Worm (Caenorhabditis elegans): Measurements from ENCODE around the gene nuaf-1.

The nuaf-1 gene

ce11 chrV:13568533-13568932, at the start of gene nuaf-1, which contains the start of gene bir-2:
Gene nuaf-1 (minus strand): TSS chrV:13568630.
Gene bir-2 (plus strand): TSS chrV:13568850.
- TF ChIP-seq dpl-1 (GFP tag; optimal IDR thresholded peaks at IDR 0.05) (peak; percentile 81), arid-1 (GFP tag; conservative IDR thresholded peaks at IDR 0.05) (no peak), spr-3 (GFP tag; optimal IDR thresholded peaks at IDR 0.05) (no peak), nhr-11 (tag; optimal IDR thresholded peaks at IDR 0.05) (no peak), hlh-30 (tag; optimal IDR thresholded peaks at IDR 0.05; ENCODE audit: insufficient read depth) (peak; percentile 51), ZK337.2 (GFP tag; IDR thresholded peaks at IDR 0.05) (no peak), ztf-7 (tag; optimal IDR thresholded peaks at IDR 0.05) (no peak), nhr-42 (GFP tag; IDR thresholded peaks at IDR 0.05) (no peak), mep-1 (tag; optimal IDR thresholded peaks at IDR 0.05) (peak; percentile 53), tra-1 (GFP tag; IDR thresholded peaks at IDR 0.05) (no peak), D1046.2 (GFP tag; IDR thresholded peaks at IDR 0.05) (no peak), snpc-1.2 (GFP tag; IDR thresholded peaks at IDR 0.05) (0 out of 2 replicates have a peak, but pooled peaks have one; percentile 37), attf-4 (tag; optimal IDR thresholded peaks at IDR 0.05) (no peak), aha-1 (tag) (peak; percentile 86), skn-1 (tag; optimal IDR thresholded peaks at IDR 0.05) (no peak), ztf-11 (tag; optimal IDR thresholded peaks at IDR 0.05) (no peak), snpc-4 (tag; optimal IDR thresholded peaks at IDR 0.05) (no peak), nhr-6 (tag; optimal IDR thresholded peaks at IDR 0.05) (peak; percentile 90), Y48G9A.11 (GFP tag; IDR thresholded peaks at IDR 0.05) (no peak), nhr-10 (tag; optimal IDR thresholded peaks at IDR 0.05) (no peak), T26A8.4 (GFP tag; IDR thresholded peaks at IDR 0.05) (no peak), ama-1 (optimal IDR thresholded peaks at IDR 0.05) (no peak), fkh-10 (GFP tag; optimal IDR thresholded peaks at IDR 0.05) (no peak), vab-7 (GFP tag; IDR thresholded peaks at IDR 0.05) (no peak), daf-16 (GFP tag; optimal IDR thresholded peaks at IDR 0.05) (no peak), daf-16 (tag; optimal IDR thresholded peaks at IDR 0.05) (peak; percentile 12), lin-29 (GFP tag; IDR thresholded peaks at IDR 0.05) (no peak), daf-19 (GFP tag; conservative IDR thresholded peaks at IDR 0.05) (no peak), Y5F2A.4 (GFP tag; optimal IDR thresholded peaks at IDR 0.05) (no peak), zfp-2 (tag; optimal IDR thresholded peaks at IDR 0.05) (no peak), mes-2 (tag; optimal IDR thresholded peaks at IDR 0.05; ENCODE audit: poor library complexity, severe bottlenecking) (peak; percentile 82), zag-1 (tag; optimal IDR thresholded peaks at IDR 0.05) (no peak), unc-62 (GFP tag; optimal IDR thresholded peaks at IDR 0.05 in 1 of 2) (no peak), unc-62 (tag; optimal IDR thresholded peaks at IDR 0.05) (no peak), nhr-25 (tag; optimal IDR thresholded peaks at IDR 0.05; ENCODE audit: borderline replicate concordance, insufficient read depth) (no peak), F44E2.7 (GFP tag; IDR thresholded peaks at IDR 0.05) (no peak), mxl-2 (GFP tag; conservative IDR thresholded peaks at IDR 0.05) (no peak), lin-38 (GFP tag; IDR thresholded peaks at IDR 0.05) (peak; percentile 95), hif-1 (tag; optimal IDR thresholded peaks at IDR 0.05) (peak in 1 of 2 experiments; percentile 4), hmg-1.1 (GFP tag; IDR thresholded peaks at IDR 0.05) (0 out of 2 replicates have a peak, but pooled peaks have one; percentile 19), lsy-2 (tag; optimal IDR thresholded peaks at IDR 0.05) (peak in 1 of 2 experiments; percentile 65), lin-15B (tag; optimal IDR thresholded peaks at IDR 0.05) (peak; percentile 29), F49E8.2 (tag; optimal IDR thresholded peaks at IDR 0.05; ENCODE audit: borderline replicate concordance) (no peak), jun-1 (tag; optimal IDR thresholded peaks at IDR 0.05) (no peak), R02D3.7 (tag; optimal IDR thresholded peaks at IDR 0.05) (no peak), daf-12 (tag; optimal IDR thresholded peaks at IDR 0.05) (no peak), lir-3 (tag; optimal IDR thresholded peaks at IDR 0.05) (no peak), lin-39 (tag; optimal IDR thresholded peaks at IDR 0.05) (no peak), dve-1 (tag; optimal IDR thresholded peaks at IDR 0.05; ENCODE audit: insufficient read depth) (peak; percentile 52), Y105C5A.15 (GFP tag; IDR thresholded peaks at IDR 0.05) (no peak), mdt-29 (GFP tag; IDR thresholded peaks at IDR 0.05) (no peak), hlh-11 (tag; optimal IDR thresholded peaks at IDR 0.05) (peak; percentile 39), ceh-32 (tag; optimal IDR thresholded peaks at IDR 0.05; ENCODE audit: poor library complexity) (no peak)

Data from whole organism, L4 larva.